Worm (Caenorhabditis elegans): ENCODE data around the gene tbc-2.

DNA sequence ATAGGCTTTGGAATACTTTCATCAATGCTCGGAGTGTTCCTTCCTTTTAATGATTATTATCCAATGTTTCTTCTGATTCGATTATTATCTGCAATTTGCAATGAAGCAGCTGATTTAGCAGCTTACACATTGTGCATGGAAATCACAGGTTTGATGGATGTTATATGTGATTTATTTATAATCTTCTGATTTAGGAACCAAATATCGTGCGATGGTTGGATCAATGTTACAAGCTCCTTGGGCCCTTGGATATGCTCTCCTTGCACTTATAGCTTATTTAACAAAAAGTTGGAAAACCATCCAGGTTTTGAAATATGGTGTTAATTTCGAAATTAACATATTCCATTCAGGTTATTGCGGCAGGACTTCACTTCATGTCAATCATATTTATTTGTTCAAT is 41.7 kb downstream of the tbc-2 start:
- TF ChIP-seq nhr-28 (tag; optimal IDR thresholded peaks at IDR 0.05): no peak
- no peak for TF ChIP-seq nhr-77 (tag; optimal IDR thresholded peaks at IDR 0.05)
- TF ChIP-seq nhr-76 (tag; optimal IDR thresholded peaks at IDR 0.05): no peak
- no peak for TF ChIP-seq nhr-11 (tag; optimal IDR thresholded peaks at IDR 0.05)
- TF ChIP-seq tag-97 (GFP tag; IDR thresholded peaks at IDR 0.05): no peak
- TF ChIP-seq nhr-237 (tag; optimal IDR thresholded peaks at IDR 0.05): no peak
- TF ChIP-seq ztf-11 (tag; optimal IDR thresholded peaks at IDR 0.05): no peak
- no peak for TF ChIP-seq lsy-2 (tag; optimal IDR thresholded peaks at IDR 0.05)
- TF ChIP-seq daf-12 (tag; optimal IDR thresholded peaks at IDR 0.05): no peak
- no peak for TF ChIP-seq mep-1 (tag; optimal IDR thresholded peaks at IDR 0.05)
- TF ChIP-seq hlh-30 (tag; optimal IDR thresholded peaks at IDR 0.05; ENCODE audit: insufficient read depth): no peak
- TF ChIP-seq unc-62 (GFP tag; optimal IDR thresholded peaks at IDR 0.05 in 1 of 2): peak in 1 of 2 experiments; percentile 92
- TF ChIP-seq unc-62 (tag; optimal IDR thresholded peaks at IDR 0.05): no peak
- TF ChIP-seq skn-1 (tag; optimal IDR thresholded peaks at IDR 0.05): no peak
- TF ChIP-seq gei-8 (GFP tag; optimal IDR thresholded peaks at IDR 0.05): no peak
